Fruit fly (Drosophila melanogaster): ENCODE measurements around the gene Jasper.

Jasper gene

dm6 chr3R:30101389-30101935 is 49.1 kb downstream of the Jasper start (continued):
- TF ChIP-seq cyc (GFP tag; optimal IDR thresholded peaks at IDR 0.05) = no peak
- TF ChIP-seq OdsH (GFP tag; optimal IDR thresholded peaks at IDR 0.05) = peak; percentile 44
- TF ChIP-seq CG10631 (GFP tag; optimal IDR thresholded peaks at IDR 0.05) = no peak
- TF ChIP-seq lz (GFP tag; optimal IDR thresholded peaks at IDR 0.05) = no peak
- peak; percentile 65; the same call in 2 of the 3 replicates for TF ChIP-seq eg (GFP tag; IDR thresholded peaks at IDR 0.05)
- TF ChIP-seq CG4318 (GFP tag; optimal IDR thresholded peaks at IDR 0.05) = peak; percentile 7
- peak; percentile 10 for TF ChIP-seq CG34406 (GFP tag; optimal IDR thresholded peaks at IDR 0.05)
- no peak for TF ChIP-seq esn (GFP tag; optimal IDR thresholded peaks at IDR 0.05)
- TF ChIP-seq Hr38 (GFP tag; optimal IDR thresholded peaks at IDR 0.05) = no peak
- TF ChIP-seq Ets96B (tag; optimal IDR thresholded peaks at IDR 0.05) = peak; percentile 27
- peak; percentile 39 for TF ChIP-seq acj6 (GFP tag; optimal IDR thresholded peaks at IDR 0.05)
- no peak for TF ChIP-seq fd85E (GFP tag; optimal IDR thresholded peaks at IDR 0.05)
- no peak for TF ChIP-seq achi (GFP tag; optimal IDR thresholded peaks at IDR 0.05)
- TF ChIP-seq CG6792 (GFP tag; optimal IDR thresholded peaks at IDR 0.05) = no peak
- TF ChIP-seq net (GFP tag; optimal IDR thresholded peaks at IDR 0.05) = no peak

- no peak for TF ChIP-seq CG16779 (tag; optimal IDR thresholded peaks at IDR 0.05)
- TF ChIP-seq CG1621 (tag; optimal IDR thresholded peaks at IDR 0.05) = peak; percentile 40
- no peak for TF ChIP-seq CG7368 (GFP tag; optimal IDR thresholded peaks at IDR 0.05)
- peak; percentile 84 for TF ChIP-seq vri (GFP tag; optimal IDR thresholded peaks at IDR 0.05)
- TF ChIP-seq CG8119 (GFP tag; IDR thresholded peaks at IDR 0.05) = no peak
- peak; percentile 11 for TF ChIP-seq esn (GFP tag; optimal IDR thresholded peaks at IDR 0.05)
- no peak for TF ChIP-seq salr (GFP tag; optimal IDR thresholded peaks at IDR 0.05)
- TF ChIP-seq CG3919 (GFP tag; optimal IDR thresholded peaks at IDR 0.05) = peak; percentile 18
- TF ChIP-seq svp (GFP tag) = peak; percentile 97
- TF ChIP-seq CG34406 (GFP tag; optimal IDR thresholded peaks at IDR 0.05) = no peak
- TF ChIP-seq CG6163 (GFP tag; IDR thresholded peaks at IDR 0.05) = peak; percentile 32; the same call in 1 of the 3 replicates
- TF ChIP-seq Hr39 (GFP tag; optimal IDR thresholded peaks at IDR 0.05) = no peak
- peak; percentile 73 for TF ChIP-seq Eip78C (GFP tag)
- TF ChIP-seq acj6 (GFP tag; optimal IDR thresholded peaks at IDR 0.05) = no peak
- peak; percentile 21 for TF ChIP-seq fkh (GFP tag; optimal IDR thresholded peaks at IDR 0.05)
- no peak for TF ChIP-seq Hr4 (GFP tag; optimal IDR thresholded peaks at IDR 0.05)
- TF ChIP-seq spab (GFP tag; optimal IDR thresholded peaks at IDR 0.05) = no peak
These were observed 50.7 kb downstream of the Jasper start for dm6 chr3R:30102806-30103619.

Data from whole organism, prepupa.